Worm (Caenorhabditis elegans) whole organism, young adult: ENCODE results near the gene K05F1.10.

Source experiments
- B0035.1 ChIP-seq: sonication (generic microtip); optimal IDR thresholded peaks from 2 replicates; lab custom pipeline; 2016; ENCODE audit warnings: missing genetic modification characterization, mild to moderate bottlenecking, missing compliant biosample characterization, missing genotype, missing genetic modification reagents
- C06A6.2 ChIP-seq: fragments of 200-800 bp; sonication (Bioruptor generic); conservative IDR thresholded peaks from 2 replicates; pipeline ENCODE4 v1.3.6; 2022; ENCODE audit warnings: missing genetic modification characterization, missing compliant biosample characterization
- F23B12.7 ChIP-seq: sonication (generic microtip); optimal IDR thresholded peaks from 2 replicates; lab custom pipeline; 2017; ENCODE audit warnings: missing genetic modification characterization, mild to moderate bottlenecking, missing compliant biosample characterization, antibody characterized with exemption, moderate library complexity; ENCODE audit not compliant: insufficient read depth
- F52B5.7 ChIP-seq: sonication (generic microtip); optimal IDR thresholded peaks from 2 replicates; lab custom pipeline; 2016; ENCODE audit warnings: mild to moderate bottlenecking, missing genetic modification characterization, missing compliant biosample characterization
- F57C9.4 ChIP-seq: sonication (generic microtip); optimal IDR thresholded peaks from 2 replicates; lab custom pipeline; 2017; ENCODE audit warnings: mild to moderate bottlenecking, missing genetic modification characterization, missing compliant biosample characterization
- ZK185.1 ChIP-seq: sonication (generic microtip); optimal IDR thresholded peaks from 2 replicates; lab custom pipeline; 2016; ENCODE audit warnings: mild to moderate bottlenecking, missing genetic modification characterization, missing compliant biosample characterization; ENCODE audit not compliant: poor library complexity, severe bottlenecking
- ama-1 ChIP-seq, 3 experiments: fragments of 150-350 bp in 1 of 3; sonication (generic microtip) in 2 of 3; optimal IDR thresholded peaks; 2 replicates each; lab custom pipeline; 2014 to 2018; ENCODE audit warnings: missing biosample characterization in 2 of 3, missing genetic modification characterization in 2 of 3, missing genetic modification reagents in 2 of 3
- aptf-3 ChIP-seq: fragments of 200-800 bp; sonication (Bioruptor generic); IDR thresholded peaks from 2 replicates; pipeline ENCODE4 v1.3.6; 2022; ENCODE audit warnings: missing genetic modification characterization, missing compliant biosample characterization
- athp-1 ChIP-seq: sonication (generic microtip); optimal IDR thresholded peaks from 2 replicates; lab custom pipeline; 2017; ENCODE audit warnings: mild to moderate bottlenecking, missing genetic modification characterization, missing compliant biosample characterization
- ccch-3 ChIP-seq: fragments of 200-800 bp; sonication (Bioruptor generic); optimal IDR thresholded peaks from 2 replicates; lab custom pipeline; 2018; ENCODE audit warnings: mild to moderate bottlenecking, missing genetic modification characterization, missing compliant biosample characterization
- cebp-1 ChIP-seq, 2 experiments: fragments of 200-800 bp in 1 of 2; sonication (Bioruptor generic) in 1 of 2; sonication (generic microtip) in 1 of 2; IDR thresholded peaks in 1 of 2; optimal IDR thresholded peaks in 1 of 2; 2 replicates each; pipeline versions ENCODE4 v1.3.6 to Lab custom; 2017 to 2022; ENCODE audit warnings: missing compliant biosample characterization in 2 of 2, missing genetic modification characterization in 2 of 2, mild to moderate bottlenecking in 1 of 2, missing genetic modification reagents in 1 of 2, moderate library complexity in 1 of 2
- ceh-91 ChIP-seq: fragments of 200-800 bp; sonication (Bioruptor generic); IDR thresholded peaks from 2 replicates; pipeline ENCODE4 v1.3.6; 2022; ENCODE audit warnings: missing genetic modification reagents, missing genetic modification characterization, missing compliant biosample characterization
- die-1 ChIP-seq: sonication (generic microtip); optimal IDR thresholded peaks from 2 replicates; lab custom pipeline; 2016; ENCODE audit warnings: missing genotype, mild to moderate bottlenecking, missing genetic modification characterization, missing compliant biosample characterization
- dox-1 ChIP-seq: fragments of 200-800 bp; sonication (Bioruptor generic); IDR thresholded peaks from 2 replicates; pipeline ENCODE4 v1.3.6; 2022; ENCODE audit warnings: missing genetic modification reagents, missing genetic modification characterization, missing compliant biosample characterization
- efl-1 ChIP-seq: fragments of 150-350 bp; optimal IDR thresholded peaks from 2 replicates; lab custom pipeline; 2014; ENCODE audit warnings: missing biosample characterization, missing genetic modification reagents, missing genetic modification characterization
- egl-44 ChIP-seq: fragments of 200-800 bp; sonication (Bioruptor generic); IDR thresholded peaks from 2 replicates; pipeline ENCODE4 v1.3.6; 2022; ENCODE audit warnings: missing genetic modification reagents, missing genetic modification characterization, missing compliant biosample characterization
- gei-17 ChIP-seq: fragments of 200-800 bp; sonication (Bioruptor generic); optimal IDR thresholded peaks from 2 replicates; lab custom pipeline; 2018; ENCODE audit warnings: mild to moderate bottlenecking, missing genetic modification characterization, missing compliant biosample characterization
- him-1 ChIP-seq: sonication (generic microtip); optimal IDR thresholded peaks from 2 replicates; lab custom pipeline; 2016; ENCODE audit warnings: missing genotype, missing genetic modification reagents, missing genetic modification characterization, missing compliant biosample characterization
- hlh-12 ChIP-seq: sonication (generic microtip); optimal IDR thresholded peaks from 2 replicates; lab custom pipeline; 2016; ENCODE audit warnings: missing genetic modification characterization, missing compliant biosample characterization
- hlh-26 ChIP-seq: fragments of 200-800 bp; sonication (Bioruptor generic); conservative IDR thresholded peaks from 2 replicates; pipeline ENCODE4 v1.3.6; 2022; ENCODE audit warnings: missing genetic modification reagents, missing genetic modification characterization, missing compliant biosample characterization
- let-526 ChIP-seq: fragments of 200-800 bp; sonication (Bioruptor generic); IDR thresholded peaks from 2 replicates; pipeline ENCODE4 v1.3.6; 2022; ENCODE audit warnings: missing genetic modification reagents, missing genetic modification characterization, missing compliant biosample characterization
- lin-35 ChIP-seq, 3 experiments: fragments of 150-350 bp in 2 of 3; sonication (generic microtip) in 1 of 3; optimal IDR thresholded peaks; 2 replicates each; lab custom pipeline; 2014 to 2018; ENCODE audit warnings: missing biosample characterization in 3 of 3, missing genetic modification characterization in 3 of 3, missing genetic modification reagents in 3 of 3
- lin-54 ChIP-seq: fragments of 200-800 bp; sonication (Bioruptor generic); optimal IDR thresholded peaks from 2 replicates; lab custom pipeline; 2018; ENCODE audit warnings: mild to moderate bottlenecking, missing genetic modification characterization, missing compliant biosample characterization
- madf-10 ChIP-seq: sonication (generic microtip); optimal IDR thresholded peaks from 2 replicates; lab custom pipeline; 2016; ENCODE audit warnings: mild to moderate bottlenecking, missing genetic modification characterization, missing compliant biosample characterization
- madf-3 ChIP-seq: fragments of 200-800 bp; sonication (Bioruptor generic); IDR thresholded peaks from 2 replicates; pipeline ENCODE4 v1.3.6; 2022; ENCODE audit warnings: missing genetic modification reagents, missing genetic modification characterization, missing compliant biosample characterization
- madf-6 ChIP-seq: fragments of 200-800 bp; sonication (Bioruptor generic); IDR thresholded peaks from 2 replicates; pipeline ENCODE4 v1.3.6; 2022; ENCODE audit warnings: missing genetic modification reagents, missing genetic modification characterization, missing compliant biosample characterization
- madf-8 ChIP-seq: fragments of 200-800 bp; sonication (Bioruptor generic); conservative IDR thresholded peaks from 2 replicates; pipeline ENCODE4 v1.3.6; 2022; ENCODE audit warnings: missing genetic modification reagents, missing genetic modification characterization, missing compliant biosample characterization
- nhr-179 ChIP-seq: sonication (generic microtip); optimal IDR thresholded peaks from 2 replicates; lab custom pipeline; 2016; ENCODE audit warnings: mild to moderate bottlenecking, missing genetic modification characterization, missing compliant biosample characterization
- nhr-27 ChIP-seq: fragments of 200-800 bp; sonication (Bioruptor generic); optimal IDR thresholded peaks from 2 replicates; lab custom pipeline; 2018; ENCODE audit warnings: mild to moderate bottlenecking, missing genetic modification characterization, moderate library complexity, missing compliant biosample characterization
- nhr-80 ChIP-seq: sonication (generic microtip); optimal IDR thresholded peaks from 2 replicates; lab custom pipeline; 2016; ENCODE audit warnings: missing genetic modification characterization, missing compliant biosample characterization
- nhr-90 ChIP-seq: sonication (generic microtip); optimal IDR thresholded peaks from 2 replicates; lab custom pipeline; 2016; ENCODE audit warnings: missing genotype, mild to moderate bottlenecking, missing genetic modification characterization, missing compliant biosample characterization
- repo-1 ChIP-seq: sonication (generic microtip); optimal IDR thresholded peaks from 2 replicates; lab custom pipeline; 2017; ENCODE audit warnings: mild to moderate bottlenecking, missing genetic modification characterization, missing compliant biosample characterization
- sdz-38 ChIP-seq: sonication (generic microtip); optimal IDR thresholded peaks from 2 replicates; lab custom pipeline; 2016; ENCODE audit warnings: missing genotype, missing genetic modification characterization, missing compliant biosample characterization
- sea-2 ChIP-seq: fragments of 200-800 bp; sonication (Bioruptor generic); IDR thresholded peaks from 2 replicates; pipeline ENCODE4 v1.3.6; 2022; ENCODE audit warnings: missing genetic modification characterization, missing compliant biosample characterization
- snpc-4 ChIP-seq, 5 experiments: fragments of 150-350 bp in 1 of 5; sonication (generic microtip) in 4 of 5; optimal IDR thresholded peaks; 2 replicates each; lab custom pipeline; 2014 to 2018; ENCODE audit warnings: missing genetic modification characterization in 5 of 5, missing biosample characterization in 3 of 5, antibody characterized with exemption in 2 of 5, mild to moderate bottlenecking in 2 of 5, missing compliant biosample characterization in 2 of 5, missing genotype in 2 of 5, moderate library complexity in 2 of 5, missing genetic modification reagents in 1 of 5
- tbx-9 ChIP-seq: sonication (generic microtip); optimal IDR thresholded peaks from 2 replicates; lab custom pipeline; 2016; ENCODE audit warnings: borderline replicate concordance, missing genetic modification characterization, inconsistent platforms, missing compliant biosample characterization
- unc-130 ChIP-seq: sonication (generic microtip); optimal IDR thresholded peaks from 2 replicates; lab custom pipeline; 2016; ENCODE audit warnings: missing genetic modification reagents, missing genetic modification characterization, missing compliant biosample characterization
- ztf-18 ChIP-seq: sonication (generic microtip); optimal IDR thresholded peaks from 2 replicates; lab custom pipeline; 2016; ENCODE audit warnings: missing genotype, mild to moderate bottlenecking, missing genetic modification characterization, missing compliant biosample characterization
- ztf-28 ChIP-seq: fragments of 200-800 bp; sonication (Bioruptor generic); IDR thresholded peaks from 2 replicates; pipeline ENCODE4 v1.3.6; 2022; ENCODE audit warnings: missing genetic modification reagents, missing genetic modification characterization, missing compliant biosample characterization
- ztf-6 ChIP-seq: fragments of 200-800 bp; sonication (Bioruptor generic); IDR thresholded peaks from 2 replicates; pipeline ENCODE4 v1.3.6; 2022; ENCODE audit warnings: missing genetic modification reagents, missing genetic modification characterization, missing compliant biosample characterization

Gene K05F1.10

DNA sequence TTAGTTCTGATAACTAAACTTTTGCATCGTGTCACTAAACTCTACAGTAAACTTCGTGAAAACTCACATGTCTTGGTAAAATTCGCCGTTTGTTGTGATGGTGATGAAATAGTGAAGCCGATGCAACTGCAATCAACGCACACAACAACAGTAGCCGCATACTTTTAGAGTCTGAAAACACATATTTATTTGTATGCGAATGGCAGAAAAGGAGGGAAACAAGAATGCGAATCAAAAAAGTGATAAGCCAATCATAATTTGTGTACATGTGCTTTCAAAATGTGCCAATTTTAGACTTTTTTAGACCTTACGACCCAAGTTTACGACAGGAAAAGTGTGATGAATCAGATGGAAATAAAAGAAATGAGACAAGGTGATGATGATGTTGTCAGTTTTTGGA, at the start of gene K05F1.10:
TSS of gene K05F1.10 (minus strand) at position 171 of the 400 bp plus-strand sequence.
- TF ChIP-seq cebp-1 (GFP tag; IDR thresholded peaks at IDR 0.05; lab: Robert Waterston, UW), result no peak
- TF ChIP-seq cebp-1 (tag; optimal IDR thresholded peaks at IDR 0.05; lab: Kevin White, UChicago), result peak; percentile 42
- TF ChIP-seq nhr-80, result peak; percentile 34
- no peak for TF ChIP-seq let-526 (GFP tag; lab: Robert Waterston, UW)
- TF ChIP-seq, all 124 proteins: peak for 2

DNA sequence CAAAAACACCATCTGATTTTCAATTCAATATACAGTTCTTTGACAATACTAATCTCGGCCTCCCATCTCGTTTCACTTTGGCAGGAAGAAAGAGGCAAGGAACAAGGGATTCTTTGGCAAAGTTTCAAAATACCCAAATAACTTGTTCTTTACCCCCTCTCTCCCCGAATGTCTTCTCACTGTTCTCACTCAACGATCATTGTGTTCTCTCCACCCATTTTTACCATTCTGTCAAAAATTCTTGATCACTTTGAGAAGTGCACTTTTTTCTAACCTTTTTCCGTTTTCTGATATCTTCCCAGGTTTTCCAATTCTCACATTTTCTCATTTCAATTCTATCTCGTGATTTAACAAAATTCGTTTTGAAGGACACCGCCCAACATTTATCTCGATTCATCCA, 48.8 kb upstream of the K05F1.10 start, which contains the start of gene H41C03.1:
TSS of gene H41C03.1 (plus strand) at position 301 of the 400 bp plus-strand sequence.
- TF ChIP-seq nhr-27 (tag; lab: Kevin White, UChicago), result no peak
- no peak for TF ChIP-seq snpc-4 (GFP tag; optimal IDR thresholded peaks at IDR 0.05; lab: Kevin White, UChicago)
- TF ChIP-seq snpc-4 (tag; optimal IDR thresholded peaks at IDR 0.05; lab: Kevin White, UChicago), result no peak
- no peak for TF ChIP-seq ztf-18 (tag; lab: Kevin White, UChicago)
- TF ChIP-seq dox-1 (GFP tag; lab: Robert Waterston, UW), result no peak
- TF ChIP-seq F57C9.4 (tag; lab: Kevin White, UChicago), result no peak
- no peak for TF ChIP-seq madf-8 (GFP tag; lab: Robert Waterston, UW)
- TF ChIP-seq B0035.1 (tag; lab: Kevin White, UChicago), result no peak
- TF ChIP-seq lin-35 (GFP tag; optimal IDR thresholded peaks at IDR 0.05; lab: Kevin White, UChicago), result no peak
- TF ChIP-seq ccch-3 (GFP tag; lab: Kevin White, UChicago), result no peak
- no peak for TF ChIP-seq madf-6 (GFP tag; lab: Robert Waterston, UW)
- no peak for TF ChIP-seq F52B5.7
- TF ChIP-seq let-526 (GFP tag; lab: Robert Waterston, UW), result no peak

DNA sequence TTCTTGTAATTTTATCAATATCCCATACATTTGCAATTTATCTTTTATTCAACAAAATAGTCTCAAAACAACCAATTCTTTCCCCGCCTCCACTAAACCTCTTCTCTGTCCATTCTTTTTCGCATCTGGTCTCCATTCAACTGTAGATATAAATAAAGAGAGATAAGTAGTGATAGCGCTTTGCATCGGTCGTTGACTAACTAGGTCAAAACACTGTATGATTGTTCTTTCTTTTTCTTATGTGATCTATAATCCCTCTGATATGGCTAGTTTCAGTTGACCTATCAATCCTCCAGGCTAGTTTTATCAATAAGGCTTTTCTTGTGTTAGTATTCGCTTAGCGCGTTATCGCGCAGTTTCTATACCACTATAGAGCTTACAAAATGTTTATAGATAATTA, 48.0 kb upstream of the K05F1.10 start:
- TF ChIP-seq ceh-91 (GFP tag; lab: Robert Waterston, UW) (no peak), hlh-26 (GFP tag; lab: Robert Waterston, UW) (no peak), nhr-80 (no peak), repo-1 (tag; lab: Kevin White, UChicago) (no peak), nhr-90 (tag; lab: Kevin White, UChicago) (no peak), him-1 (no peak), egl-44 (GFP tag; lab: Robert Waterston, UW) (no peak), ZK185.1 (tag; lab: Kevin White, UChicago) (no peak), die-1 (tag; lab: Kevin White, UChicago) (no peak), sea-2 (GFP tag; lab: Robert Waterston, UW) (no peak)

DNA sequence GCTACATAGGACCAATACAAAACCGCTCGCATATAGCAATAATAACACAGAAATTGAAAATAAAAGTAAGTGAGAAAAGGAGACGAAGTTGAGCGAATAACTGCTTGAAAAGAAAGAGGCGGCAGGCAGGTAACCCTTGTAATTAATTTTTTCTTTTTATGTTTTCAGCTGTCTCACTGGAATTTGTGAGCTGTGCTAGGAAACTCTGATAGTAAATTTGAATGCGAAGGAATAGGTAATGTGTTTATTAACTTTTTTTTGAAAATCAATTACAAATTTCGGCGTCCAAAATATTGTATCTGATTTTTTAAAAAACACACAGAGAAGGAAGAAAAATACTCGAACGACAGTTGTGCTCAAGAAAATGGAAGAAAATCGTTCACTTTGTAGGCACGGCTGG, 46.7 kb upstream of the K05F1.10 start, which contains the start of gene H41C03.2:
TSS of gene H41C03.2 (minus strand) at position 101 of the 400 bp plus-strand sequence.
- TF ChIP-seq die-1 (tag; lab: Kevin White, UChicago) (no peak), sdz-38 (tag; lab: Kevin White, UChicago) (no peak), repo-1 (tag; lab: Kevin White, UChicago) (no peak), C06A6.2 (GFP tag; lab: Robert Waterston, UW) (no peak), unc-130 (GFP tag; lab: Kevin White, UChicago) (no peak), madf-10 (tag; lab: Kevin White, UChicago) (no peak), F23B12.7 (no peak)

DNA sequence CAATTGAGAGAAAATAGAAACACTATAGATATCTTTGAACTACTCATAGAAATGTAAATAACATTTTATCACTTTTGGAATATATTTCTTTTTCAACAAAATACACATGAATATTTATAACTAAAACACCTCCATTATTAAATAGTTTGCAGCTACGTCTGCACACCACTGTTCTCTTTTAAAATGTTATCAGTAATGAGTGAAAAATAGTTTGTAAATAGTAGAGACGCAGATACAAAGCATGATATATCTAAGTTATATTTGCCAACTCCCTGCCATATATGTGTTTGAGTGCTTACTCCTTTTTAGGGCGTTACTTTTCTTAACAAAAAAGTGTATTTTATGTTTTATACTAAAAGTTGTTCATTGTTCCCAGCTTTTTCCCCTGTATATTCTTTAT, 40.9 kb upstream of the K05F1.10 start:
- no peak for TF ChIP-seq madf-3 (GFP tag; lab: Robert Waterston, UW)
- no peak for TF ChIP-seq F52B5.7
- TF ChIP-seq gei-17 (GFP tag; lab: Kevin White, UChicago), result no peak
- TF ChIP-seq ama-1 (optimal IDR thresholded peaks at IDR 0.05; lab: Kevin White, UChicago), result no peak
- no peak for TF ChIP-seq ama-1 (GFP tag; optimal IDR thresholded peaks at IDR 0.05; lab: Kevin White, UChicago)
- no peak for TF ChIP-seq hlh-12
- TF ChIP-seq snpc-4 (GFP tag; optimal IDR thresholded peaks at IDR 0.05; lab: Kevin White, UChicago), result no peak
- TF ChIP-seq snpc-4 (tag; optimal IDR thresholded peaks at IDR 0.05; lab: Kevin White, UChicago), result no peak
- no peak for TF ChIP-seq hlh-26 (GFP tag; lab: Robert Waterston, UW)
- no peak for TF ChIP-seq lin-54
- TF ChIP-seq ztf-6 (GFP tag; lab: Robert Waterston, UW), result no peak
- no peak for TF ChIP-seq nhr-179 (tag; lab: Kevin White, UChicago)
- TF ChIP-seq tbx-9 (tag; lab: Kevin White, UChicago), result no peak
- no peak for TF ChIP-seq athp-1 (tag; lab: Kevin White, UChicago)
- no peak for TF ChIP-seq aptf-3 (GFP tag; lab: Robert Waterston, UW)
- no peak for TF ChIP-seq ztf-28 (GFP tag; lab: Robert Waterston, UW)
- TF ChIP-seq him-1, result no peak
- TF ChIP-seq efl-1 (GFP tag; lab: Kevin White, UChicago), result no peak
- TF ChIP-seq ztf-18 (tag; lab: Kevin White, UChicago), result no peak
